Fruit fly (Drosophila melanogaster) ovary, adult (tissue): ENCODE measurements around the gene SclB.

Experiments used
- CG17801 ChIP-seq: fragments of 200-800 bp; optimal IDR thresholded peaks from 2 replicates; lab custom pipeline; 2019; ENCODE audit warnings: missing biosample characterization, mild to moderate bottlenecking, missing genetic modification characterization, moderate library complexity; ENCODE audit not compliant: partially characterized antibody

SclB gene

dm6 chr2L:16850442-16850841 is 12.7 kb downstream of the SclB start:
- TF ChIP-seq CG17801: no peak

dm6 chr2L:16852318-16852932 is 14.7 kb downstream of the SclB start, which contains the start of gene CG31810:
Gene CG31810 (minus strand): TSS chr2L:16852368.
- TF ChIP-seq CG17801: no peak

dm6 chr2L:16857131-16857530 is 19.4 kb downstream of the SclB start:
- no peak for TF ChIP-seq CG17801

dm6 chr2L:16857665-16858064 is 19.9 kb downstream of the SclB start:
- no peak for TF ChIP-seq CG17801

- TF ChIP-seq CG17801: no peak
Observed at dm6 chr2L:16858466-16859007, 20.8 kb downstream of the SclB start, which contains the start of gene CG31809. Gene CG31809 (minus strand): TSS chr2L:16858714.

- no peak for TF ChIP-seq CG17801
Observed at dm6 chr2L:16859103-16859502, 21.3 kb downstream of the SclB start.

dm6 chr2L:16859566-16859965 is 21.8 kb downstream of the SclB start:
- TF ChIP-seq CG17801: no peak

- TF ChIP-seq CG17801: no peak
Observed at dm6 chr2L:16861126-16861525, 23.4 kb downstream of the SclB start, which contains the start of gene CG6012. Gene CG6012 (minus strand): TSS chr2L:16861489.

dm6 chr2L:16862526-16862925 is 24.8 kb downstream of the SclB start:
- TF ChIP-seq CG17801: no peak

- no peak for TF ChIP-seq CG17801
Observed at dm6 chr2L:16868897-16869324, 31.1 kb downstream of the SclB start.

- TF ChIP-seq CG17801: no peak
Observed at dm6 chr2L:16874924-16875323, 37.2 kb downstream of the SclB start.

dm6 chr2L:16876555-16876954 is 38.8 kb downstream of the SclB start:
- TF ChIP-seq CG17801: no peak

- no peak for TF ChIP-seq CG17801
Observed at dm6 chr2L:16877678-16878077, 39.9 kb downstream of the SclB start.

dm6 chr2L:16879288-16879687 is 41.5 kb downstream of the SclB start, which contains the start of the genes CG32832, CG31743 and CG34313:
Gene CG32832 (minus strand): TSS chr2L:16879290.
Gene CG31743 (plus strand): TSS chr2L:16879517.
Gene CG34313 (plus strand): TSS chr2L:16879517.
- TF ChIP-seq CG17801: no peak

dm6 chr2L:16880930-16881329 is 43.2 kb downstream of the SclB start:
- peak; percentile 43 for TF ChIP-seq CG17801

dm6 chr2L:16882372-16882771 is 44.6 kb downstream of the SclB start:
- no peak for TF ChIP-seq CG17801

- TF ChIP-seq CG17801: no peak
Observed at dm6 chr2L:16882871-16883849, 45.4 kb downstream of the SclB start.
